Fruit fly (Drosophila melanogaster) whole organism, adult: ENCODE results near the gene ppk7.

Source experiments
- cic ChIP-seq: fragments of 200-800 bp; sonication (Bioruptor generic); optimal IDR thresholded peaks from 2 replicates; lab custom pipeline; 2017; ENCODE audit warnings: missing biosample characterization, mild to moderate bottlenecking, missing genetic modification characterization, moderate library complexity
- kay ChIP-seq: fragments of 200-800 bp; sonication (Bioruptor generic); peaks from one replicate; lab custom pipeline; 2016; ENCODE audit warnings: missing biosample characterization, missing genetic modification characterization, borderline replicate concordance

- TF ChIP-seq kay (GFP tag; lab: Kevin White, UChicago) (no peak), cic (no peak)
Observed at dm6 chr2L:6397149-6397548, 43.0 kb upstream of the ppk7 start, which contains the start of gene CG42369.
